Fruit fly (Drosophila melanogaster) whole organism, embryonic: ENCODE measurements around the gene nanos.

Experiments
- Adf1 ChIP-seq: fragments of 200-800 bp; sonication (Bioruptor generic); IDR thresholded peaks from 2 replicates; pipeline ENCODE4 v1.3.6; 2022; ENCODE audit warnings: missing biosample characterization, missing genetic modification characterization
- BEAF-32 ChIP-seq: fragments of 200-800 bp; sonication (Bioruptor generic); optimal IDR thresholded peaks from 3 replicates; lab custom pipeline; 2017; ENCODE audit warnings: missing biosample characterization, missing genetic modification characterization, mild to moderate bottlenecking, moderate library complexity, missing genetic modification reagents
- Bteb2 ChIP-seq: fragments of 200-800 bp; sonication (Bioruptor generic); optimal IDR thresholded peaks from 2 replicates; lab custom pipeline; 2016; ENCODE audit warnings: missing biosample characterization, missing genetic modification characterization
- CG10366 ChIP-seq: fragments of 200-800 bp; sonication (Bioruptor generic); IDR thresholded peaks from 2 replicates; pipeline ENCODE4 v1.3.6; 2022; ENCODE audit warnings: missing biosample characterization, missing genetic modification characterization
- CG11456 ChIP-seq: fragments of 200-800 bp; sonication (Bioruptor generic); IDR thresholded peaks from 3 replicates; pipeline ENCODE4 v1.3.6; 2022; ENCODE audit warnings: missing biosample characterization, missing genetic modification characterization
- CG12391 ChIP-seq: fragments of 200-800 bp; sonication (Bioruptor generic); optimal IDR thresholded peaks from 3 replicates; lab custom pipeline; 2018; ENCODE audit warnings: missing biosample characterization, mild to moderate bottlenecking, missing genetic modification characterization, moderate library complexity
- CG13894 ChIP-seq: fragments of 200-800 bp; sonication (Bioruptor generic); optimal IDR thresholded peaks from 3 replicates; lab custom pipeline; 2018; ENCODE audit warnings: missing biosample characterization, mild to moderate bottlenecking, missing genetic modification characterization, moderate library complexity
- CG14710 ChIP-seq: fragments of 200-800 bp; sonication (Bioruptor generic); optimal IDR thresholded peaks from 3 replicates; lab custom pipeline; 2019; ENCODE audit warnings: missing biosample characterization, mild to moderate bottlenecking, missing genetic modification characterization, moderate library complexity
- CG1529 ChIP-seq: fragments of 200-800 bp; sonication (Bioruptor generic); optimal IDR thresholded peaks from 3 replicates; lab custom pipeline; 2018; ENCODE audit warnings: missing biosample characterization, missing genetic modification characterization
- CG15514 ChIP-seq: fragments of 200-800 bp; sonication (Bioruptor generic); optimal IDR thresholded peaks from 3 replicates; lab custom pipeline; 2017; ENCODE audit warnings: missing biosample characterization, missing genetic modification characterization, mild to moderate bottlenecking, moderate library complexity, missing genetic modification reagents
- CG1603 ChIP-seq: fragments of 200-800 bp; sonication (Bioruptor generic); optimal IDR thresholded peaks from 2 replicates; lab custom pipeline; 2019; ENCODE audit warnings: missing biosample characterization, mild to moderate bottlenecking, missing genetic modification characterization, moderate library complexity
- CG2202 ChIP-seq: fragments of 200-800 bp; sonication (Bioruptor generic); optimal IDR thresholded peaks from 2 replicates; lab custom pipeline; 2018; ENCODE audit warnings: missing biosample characterization, mild to moderate bottlenecking, missing genetic modification characterization
- CG32532 ChIP-seq: fragments of 200-800 bp; sonication (Bioruptor generic); IDR thresholded peaks from 2 replicates; pipeline ENCODE4 v1.3.6; 2022; ENCODE audit warnings: missing biosample characterization, missing genetic modification characterization
- CG4360 ChIP-seq: fragments of 200-800 bp; sonication (Bioruptor generic); IDR thresholded peaks from 2 replicates; pipeline ENCODE4 v1.3.6; 2022; ENCODE audit warnings: missing biosample characterization, missing genetic modification characterization
- CG6683 ChIP-seq: fragments of 200-800 bp; sonication (Bioruptor generic); optimal IDR thresholded peaks from 2 replicates; lab custom pipeline; 2017; ENCODE audit warnings: missing biosample characterization, mild to moderate bottlenecking, missing genetic modification characterization, missing genetic modification reagents
- CG7271 ChIP-seq: fragments of 200-800 bp; sonication (Bioruptor generic); optimal IDR thresholded peaks from 2 replicates; lab custom pipeline; 2018; ENCODE audit warnings: missing biosample characterization, mild to moderate bottlenecking, missing genetic modification characterization, moderate library complexity
- CG7745 ChIP-seq: fragments of 200-800 bp; sonication (Bioruptor generic); optimal IDR thresholded peaks from 2 replicates; lab custom pipeline; 2018; ENCODE audit warnings: missing biosample characterization, mild to moderate bottlenecking, missing genetic modification characterization, moderate library complexity
- CG9215 ChIP-seq: fragments of 200-800 bp; sonication (Bioruptor generic); IDR thresholded peaks from 2 replicates; pipeline ENCODE4 v1.3.6; 2022; ENCODE audit warnings: missing biosample characterization, missing genetic modification characterization
- CG9609 ChIP-seq: fragments of 200-800 bp; sonication (Bioruptor generic); optimal IDR thresholded peaks from 3 replicates; lab custom pipeline; 2016; ENCODE audit warnings: missing biosample characterization, missing genetic modification characterization
- CG9876 ChIP-seq: fragments of 200-800 bp; sonication (Bioruptor generic); optimal IDR thresholded peaks from 2 replicates; lab custom pipeline; 2016; ENCODE audit warnings: missing biosample characterization, missing genetic modification characterization
- Deaf1 ChIP-seq: fragments of 200-800 bp; optimal IDR thresholded peaks from 3 replicates; lab custom pipeline; 2019; ENCODE audit warnings: missing biosample characterization, mild to moderate bottlenecking, missing genetic modification characterization, moderate library complexity
- Elba2 ChIP-seq: fragments of 200-800 bp; sonication (Bioruptor generic); optimal IDR thresholded peaks from 3 replicates; lab custom pipeline; 2016; ENCODE audit warnings: missing biosample characterization, missing genetic modification characterization
- H15 ChIP-seq: fragments of 200-800 bp; sonication (Bioruptor generic); IDR thresholded peaks from 3 replicates; pipeline ENCODE4 v1.3.6; 2022; ENCODE audit warnings: missing biosample characterization, missing genetic modification characterization
- Hr78 ChIP-seq, 2 experiments: fragments of 200-800 bp in 1 of 2; fragments of >200 bp in 1 of 2; sonication (Bioruptor generic) in 1 of 2; optimal IDR thresholded peaks; 2 replicates each; lab custom pipeline; 2017 to 2019; ENCODE audit warnings: missing biosample characterization in 2 of 2, missing genetic modification characterization in 2 of 2, mild to moderate bottlenecking in 1 of 2, moderate library complexity in 1 of 2
- Lim3 ChIP-seq: fragments of 200-800 bp; sonication (Bioruptor generic); IDR thresholded peaks from 2 replicates; pipeline ENCODE4 v1.3.6; 2022; ENCODE audit warnings: missing biosample characterization, missing genetic modification characterization
- Lpt ChIP-seq: fragments of >200 bp; optimal IDR thresholded peaks from 2 replicates; lab custom pipeline; 2018; ENCODE audit warnings: missing biosample characterization, missing genetic modification characterization
- Meics ChIP-seq: fragments of 200-800 bp; sonication (Bioruptor generic); optimal IDR thresholded peaks from 2 replicates; lab custom pipeline; 2017; ENCODE audit warnings: missing biosample characterization, mild to moderate bottlenecking, missing genetic modification characterization
- Poxn ChIP-seq: fragments of 200-800 bp; sonication (Bioruptor generic); IDR thresholded peaks from 2 replicates; pipeline ENCODE4 v1.3.6; 2022; ENCODE audit warnings: missing biosample characterization, missing genetic modification characterization
- Ravus ChIP-seq: fragments of 200-800 bp; sonication (Bioruptor generic); IDR thresholded peaks from 2 replicates; pipeline ENCODE4 v1.3.6; 2022; ENCODE audit warnings: missing biosample characterization, missing genetic modification characterization
- Tbp ChIP-seq: fragments of >200 bp; optimal IDR thresholded peaks from 2 replicates; lab custom pipeline; 2018; ENCODE audit warnings: missing biosample characterization, missing genetic modification characterization
- ab ChIP-seq: fragments of 200-800 bp; sonication (Bioruptor generic); optimal IDR thresholded peaks from 2 replicates; lab custom pipeline; 2016; ENCODE audit warnings: missing biosample characterization, missing genetic modification characterization
- ash1 ChIP-seq: fragments of 200-800 bp; sonication (Bioruptor generic); optimal IDR thresholded peaks from 2 replicates; lab custom pipeline; 2018; ENCODE audit warnings: missing biosample characterization, mild to moderate bottlenecking, missing genetic modification characterization
- bsh ChIP-seq, 2 experiments: fragments of 200-800 bp; sonication (Bioruptor generic); optimal IDR thresholded peaks; 2 replicates each; lab custom pipeline; 2017 to 2018; ENCODE audit warnings: mild to moderate bottlenecking in 2 of 2, missing biosample characterization in 2 of 2, missing genetic modification characterization in 2 of 2, moderate library complexity in 1 of 2
- btn ChIP-seq: fragments of 200-800 bp; sonication (Bioruptor generic); optimal IDR thresholded peaks from 2 replicates; lab custom pipeline; 2016; ENCODE audit warnings: missing biosample characterization, missing genetic modification characterization
- cad ChIP-seq: fragments of >200 bp; optimal IDR thresholded peaks from 2 replicates; lab custom pipeline; 2017; ENCODE audit warnings: missing biosample characterization, missing genetic modification characterization
- dmrt11E ChIP-seq: fragments of 200-800 bp; sonication (Bioruptor generic); optimal IDR thresholded peaks from 3 replicates; lab custom pipeline; 2018; ENCODE audit warnings: missing biosample characterization, mild to moderate bottlenecking, missing genetic modification characterization, moderate library complexity
- exex ChIP-seq: fragments of 200-800 bp; sonication (Bioruptor generic); optimal IDR thresholded peaks from 4 replicates; lab custom pipeline; 2018; ENCODE audit warnings: missing biosample characterization, mild to moderate bottlenecking, missing genetic modification characterization, moderate library complexity
- ftz-f1 ChIP-seq: fragments of 200-800 bp; sonication (Bioruptor generic); optimal IDR thresholded peaks from 2 replicates; lab custom pipeline; 2016; ENCODE audit warnings: missing biosample characterization, missing genetic modification characterization
- gfzf ChIP-seq: fragments of 200-800 bp; sonication (Bioruptor generic); optimal IDR thresholded peaks from 2 replicates; lab custom pipeline; 2016; ENCODE audit warnings: missing biosample characterization, mild to moderate bottlenecking, missing genetic modification characterization, moderate library complexity
- gsb-n ChIP-seq: fragments of 200-800 bp; sonication (Bioruptor generic); optimal IDR thresholded peaks from 3 replicates; lab custom pipeline; 2018; ENCODE audit warnings: missing biosample characterization, mild to moderate bottlenecking, missing genetic modification characterization
- kay ChIP-seq: fragments of 200-800 bp; sonication (Bioruptor generic); optimal IDR thresholded peaks from 2 replicates; lab custom pipeline; 2016; ENCODE audit warnings: missing biosample characterization, missing genetic modification characterization
- mam ChIP-seq: fragments of 200-800 bp; sonication (Bioruptor generic); optimal IDR thresholded peaks from 3 replicates; lab custom pipeline; 2016; ENCODE audit warnings: missing biosample characterization, missing genetic modification characterization
- pan ChIP-seq, 4 experiments: fragments of >200 bp in 3 of 4; fragments of 200-800 bp in 1 of 4; sonication (Bioruptor generic) in 1 of 4; optimal IDR thresholded peaks in 3 of 4; IDR thresholded peaks in 1 of 4; 2 replicates each; pipeline versions ENCODE4 v1.3.6 to Lab custom; 2017 to 2022; ENCODE audit warnings: missing biosample characterization in 2 of 4, missing genetic modification characterization in 2 of 4, mixed read lengths in 1 of 4
- pum ChIP-seq: fragments of 200-800 bp; sonication (Bioruptor generic); optimal IDR thresholded peaks from 2 replicates; lab custom pipeline; 2016; ENCODE audit warnings: missing biosample characterization, missing genetic modification characterization
- sd ChIP-seq: fragments of 200-800 bp; sonication (Bioruptor generic); optimal IDR thresholded peaks from 3 replicates; lab custom pipeline; 2018; ENCODE audit warnings: missing biosample characterization, mild to moderate bottlenecking, missing genetic modification characterization, moderate library complexity
- sqz ChIP-seq: fragments of 200-800 bp; sonication (Bioruptor generic); optimal IDR thresholded peaks from 3 replicates; lab custom pipeline; 2018; ENCODE audit warnings: missing biosample characterization, mild to moderate bottlenecking, missing genetic modification characterization
- unc-4 ChIP-seq: fragments of 200-800 bp; sonication (Bioruptor generic); IDR thresholded peaks from 2 replicates; pipeline ENCODE4 v1.3.6; 2022; ENCODE audit warnings: missing biosample characterization, missing genetic modification characterization; ENCODE audit not compliant: partially characterized antibody
- usp ChIP-seq: fragments of >200 bp; optimal IDR thresholded peaks from 2 replicates; lab custom pipeline; 2017; ENCODE audit warnings: missing biosample characterization, missing genetic modification characterization
- zen2 ChIP-seq: fragments of 200-800 bp; sonication (Bioruptor generic); IDR thresholded peaks from 3 replicates; pipeline ENCODE4 v1.3.6; 2022; ENCODE audit warnings: missing biosample characterization, missing genetic modification characterization; ENCODE audit not compliant: partially characterized antibody

The nanos gene

dm6 chr3R:19180263-19180893 is 23.3 kb downstream of the nanos start, which contains the start of the genes CG5555 and myd (continued):
- TF ChIP-seq CG15514 (GFP tag; lab: Kevin White, UChicago), result peak; percentile 99
- no peak for TF ChIP-seq Lpt (GFP tag; lab: Kevin White, UChicago)
- peak; percentile 98 for TF ChIP-seq Deaf1 (tag; lab: Kevin White, UChicago)
- no peak for TF ChIP-seq Meics
- no peak for TF ChIP-seq Lim3 (GFP tag; lab: Robert Waterston, UW)
- TF ChIP-seq pum, result peak; percentile 13
- TF ChIP-seq exex (tag; lab: Kevin White, UChicago), result no peak
- no peak for TF ChIP-seq Ravus (GFP tag; lab: Robert Waterston, UW)
- TF ChIP-seq cad, result no peak
- peak; percentile 41 for TF ChIP-seq CG10366 (GFP tag; lab: Robert Waterston, UW)
- no peak for TF ChIP-seq ash1
- no peak for TF ChIP-seq ftz-f1 (GFP tag; lab: Kevin White, UChicago)
- TF ChIP-seq Poxn (GFP tag; lab: Robert Waterston, UW), result no peak
- peak; percentile 26 for TF ChIP-seq CG14710 (tag; lab: Kevin White, UChicago)
- TF ChIP-seq Tbp (GFP tag; lab: Kevin White, UChicago), result no peak
- TF ChIP-seq CG6683 (GFP tag; lab: Kevin White, UChicago), result no peak
- TF ChIP-seq CG12391, result peak; percentile 49
- TF ChIP-seq CG4360, result no peak
- peak; percentile 36; the same call in 2 of the 3 replicates for TF ChIP-seq zen2 (GFP tag; lab: Robert Waterston, UW)
- TF ChIP-seq sqz (GFP tag; lab: Kevin White, UChicago), result no peak
- TF ChIP-seq dmrt11E (tag; lab: Kevin White, UChicago), result no peak
- no peak for TF ChIP-seq CG9215
- no peak for TF ChIP-seq CG2202 (tag; lab: Kevin White, UChicago)
- peak; percentile 11 for TF ChIP-seq CG9609
- TF ChIP-seq kay (GFP tag; lab: Kevin White, UChicago), result no peak
- TF ChIP-seq ab (GFP tag; lab: Kevin White, UChicago), result no peak
- no peak for TF ChIP-seq btn (GFP tag; lab: Kevin White, UChicago)
- peak; percentile 15 for TF ChIP-seq sd
- no peak for TF ChIP-seq Hr78 (GFP tag; optimal IDR thresholded peaks at IDR 0.05; lab: Kevin White, UChicago)
- TF ChIP-seq CG1529 (GFP tag; lab: Kevin White, UChicago), result peak; percentile 14
- TF ChIP-seq CG7271, result no peak
- TF ChIP-seq gfzf (GFP tag; lab: Kevin White, UChicago), result peak; percentile 12
- peak; percentile 56 for TF ChIP-seq CG1603 (tag; lab: Kevin White, UChicago)
- TF ChIP-seq Elba2 (GFP tag; lab: Kevin White, UChicago), result no peak
- 0 out of 3 replicates have a peak, but pooled peaks have one; percentile 27 for TF ChIP-seq CG11456 (GFP tag; lab: Robert Waterston, UW)
- TF ChIP-seq Bteb2, result peak; percentile 35
- TF ChIP-seq mam (GFP tag; lab: Kevin White, UChicago), result peak; percentile 17
- TF ChIP-seq CG7745 (tag; lab: Kevin White, UChicago), result no peak
- TF ChIP-seq usp (GFP tag; lab: Kevin White, UChicago), result no peak
- TF ChIP-seq CG13894 (tag; lab: Kevin White, UChicago), result peak; percentile 46
- TF ChIP-seq Adf1, result peak; percentile 54; the same call in 1 of the 2 replicates
- TF ChIP-seq CG32532, result peak; percentile 70
- no peak for TF ChIP-seq gsb-n (tag; lab: Kevin White, UChicago)
- no peak for TF ChIP-seq H15 (GFP tag; lab: Robert Waterston, UW)
- peak; percentile 71 for TF ChIP-seq unc-4
- TF ChIP-seq pan (optimal IDR thresholded peaks at IDR 0.05; lab: Kevin White, UChicago), result no peak
- TF ChIP-seq pan (GFP tag; optimal IDR thresholded peaks at IDR 0.05 in 1 of 2, IDR thresholded peaks at IDR 0.05 in 1 of 2), result peak in 1 of 2 experiments; percentile 48
- no peak for TF ChIP-seq bsh (GFP tag; optimal IDR thresholded peaks at IDR 0.05; lab: Kevin White, UChicago)
- TF ChIP-seq BEAF-32, result peak; percentile 67
- TF ChIP-seq CG9876 (GFP tag; lab: Kevin White, UChicago), result no peak
